Fruit fly (Drosophila melanogaster) whole organism, embryonic: ENCODE measurements around the gene brat.

Experiments
- Adf1 ChIP-seq: fragments of 200-800 bp; sonication (Bioruptor generic); IDR thresholded peaks from 2 replicates; pipeline ENCODE4 v1.3.6; 2022; ENCODE audit warnings: missing biosample characterization, missing genetic modification characterization
- Antp ChIP-seq: fragments of 200-800 bp; sonication (Bioruptor generic); optimal IDR thresholded peaks from 3 replicates; lab custom pipeline; 2016; ENCODE audit warnings: missing biosample characterization, missing genetic modification characterization
- Atf3 ChIP-seq: fragments of 200-800 bp; sonication (Bioruptor generic); optimal IDR thresholded peaks from 3 replicates; lab custom pipeline; 2016; ENCODE audit warnings: missing biosample characterization, missing genetic modification characterization
- BEAF-32 ChIP-seq: fragments of 200-800 bp; sonication (Bioruptor generic); optimal IDR thresholded peaks from 3 replicates; lab custom pipeline; 2017; ENCODE audit warnings: missing biosample characterization, missing genetic modification characterization, mild to moderate bottlenecking, moderate library complexity, missing genetic modification reagents
- CG10274 ChIP-seq: fragments of 200-800 bp; sonication (Bioruptor generic); optimal IDR thresholded peaks from 3 replicates; lab custom pipeline; 2017; ENCODE audit warnings: missing biosample characterization, mild to moderate bottlenecking, missing genetic modification characterization
- CG11723 ChIP-seq: fragments of 200-800 bp; sonication (Bioruptor generic); optimal IDR thresholded peaks from 2 replicates; lab custom pipeline; 2017; ENCODE audit warnings: missing biosample characterization, mild to moderate bottlenecking, missing genetic modification characterization
- CG1233 ChIP-seq: fragments of 200-800 bp; sonication (Bioruptor generic); optimal IDR thresholded peaks from 4 replicates; lab custom pipeline; 2018; ENCODE audit warnings: missing biosample characterization, mild to moderate bottlenecking, missing genetic modification characterization
- CG13424 ChIP-seq: fragments of 200-800 bp; sonication (Bioruptor generic); optimal IDR thresholded peaks from 2 replicates; lab custom pipeline; 2019; ENCODE audit warnings: missing biosample characterization, mild to moderate bottlenecking, missing genetic modification characterization, moderate library complexity
- CG17912 ChIP-seq: fragments of 200-800 bp; sonication (Bioruptor generic); optimal IDR thresholded peaks from 2 replicates; lab custom pipeline; 2018; ENCODE audit warnings: missing biosample characterization, mild to moderate bottlenecking, missing genetic modification characterization
- CG2199 ChIP-seq: fragments of 200-800 bp; sonication (Bioruptor generic); IDR thresholded peaks from 3 replicates; pipeline ENCODE4 v1.3.6; 2022; ENCODE audit warnings: missing biosample characterization, missing genetic modification characterization
- CG2889 ChIP-seq: fragments of 200-800 bp; sonication (Bioruptor generic); IDR thresholded peaks from 3 replicates; pipeline ENCODE4 v1.3.6; 2022; ENCODE audit warnings: missing biosample characterization, missing genetic modification characterization
- CG33557 ChIP-seq: fragments of 200-800 bp; sonication (Bioruptor generic); optimal IDR thresholded peaks from 2 replicates; lab custom pipeline; 2019; ENCODE audit warnings: missing biosample characterization, mild to moderate bottlenecking, missing genetic modification characterization, moderate library complexity
- CG4360 ChIP-seq: fragments of 200-800 bp; sonication (Bioruptor generic); IDR thresholded peaks from 2 replicates; pipeline ENCODE4 v1.3.6; 2022; ENCODE audit warnings: missing biosample characterization, missing genetic modification characterization
- CG43689 ChIP-seq: fragments of 200-800 bp; sonication (Bioruptor generic); IDR thresholded peaks from 2 replicates; pipeline ENCODE4 v1.3.6; 2022; ENCODE audit warnings: missing biosample characterization, missing genetic modification characterization
- CG6765 ChIP-seq: fragments of 200-800 bp; sonication (Bioruptor generic); optimal IDR thresholded peaks from 3 replicates; lab custom pipeline; 2017; ENCODE audit warnings: missing biosample characterization, mild to moderate bottlenecking, missing genetic modification characterization
- CG6791 ChIP-seq: fragments of 200-800 bp; sonication (Bioruptor generic); IDR thresholded peaks from 3 replicates; pipeline ENCODE4 v1.3.6; 2022; ENCODE audit warnings: missing biosample characterization, missing genetic modification characterization; ENCODE audit not compliant: partially characterized antibody
- CG8281 ChIP-seq: fragments of 200-800 bp; sonication (Bioruptor generic); optimal IDR thresholded peaks from 2 replicates; lab custom pipeline; 2018; ENCODE audit warnings: missing biosample characterization, mild to moderate bottlenecking, missing genetic modification characterization, moderate library complexity
- CG8478 ChIP-seq: fragments of >200 bp; optimal IDR thresholded peaks from 2 replicates; lab custom pipeline; 2018
- CoRest ChIP-seq: fragments of 200-800 bp; sonication (Bioruptor generic); optimal IDR thresholded peaks from 3 replicates; lab custom pipeline; 2018; ENCODE audit warnings: missing biosample characterization, mild to moderate bottlenecking, missing genetic modification characterization, moderate library complexity
- Dad ChIP-seq: fragments of 200-800 bp; sonication (Bioruptor generic); optimal IDR thresholded peaks from 3 replicates; lab custom pipeline; 2016; ENCODE audit warnings: missing biosample characterization, missing genetic modification characterization
- Deaf1 ChIP-seq: fragments of 200-800 bp; optimal IDR thresholded peaks from 3 replicates; lab custom pipeline; 2019; ENCODE audit warnings: missing biosample characterization, mild to moderate bottlenecking, missing genetic modification characterization, moderate library complexity
- Dip3 ChIP-seq: fragments of 200-800 bp; sonication (Bioruptor generic); optimal IDR thresholded peaks from 3 replicates; lab custom pipeline; 2016; ENCODE audit warnings: missing biosample characterization, missing genetic modification characterization
- Dp ChIP-seq: fragments of 200-800 bp; sonication (Bioruptor generic); optimal IDR thresholded peaks from 2 replicates; lab custom pipeline; 2018; ENCODE audit warnings: missing biosample characterization, mild to moderate bottlenecking, missing genetic modification characterization, moderate library complexity
- HLH4C ChIP-seq: fragments of 200-800 bp; sonication (Bioruptor generic); IDR thresholded peaks from 3 replicates; pipeline ENCODE4 v1.3.6; 2022; ENCODE audit warnings: missing biosample characterization, missing genetic modification characterization; ENCODE audit not compliant: partially characterized antibody
- HLH54F ChIP-seq: fragments of 200-800 bp; sonication (Bioruptor generic); optimal IDR thresholded peaks from 3 replicates; lab custom pipeline; 2016; ENCODE audit warnings: missing biosample characterization, missing genetic modification characterization
- NfI ChIP-seq: fragments of 200-800 bp; sonication (Bioruptor generic); optimal IDR thresholded peaks from 3 replicates; lab custom pipeline; 2018; ENCODE audit warnings: missing biosample characterization, mild to moderate bottlenecking, missing genetic modification characterization, moderate library complexity
- Oli ChIP-seq: fragments of 200-800 bp; sonication (Bioruptor generic); optimal IDR thresholded peaks from 2 replicates; lab custom pipeline; 2018; ENCODE audit warnings: missing biosample characterization, mild to moderate bottlenecking, missing genetic modification characterization, moderate library complexity
- Side ChIP-seq: fragments of 200-800 bp; sonication (Bioruptor generic); optimal IDR thresholded peaks from 2 replicates; lab custom pipeline; 2016; ENCODE audit warnings: missing biosample characterization, missing genetic modification characterization
- Spps ChIP-seq: fragments of 200-800 bp; sonication (Bioruptor generic); optimal IDR thresholded peaks from 2 replicates; lab custom pipeline; 2018; ENCODE audit warnings: missing biosample characterization, mild to moderate bottlenecking, missing genetic modification characterization
- Taf1 ChIP-seq: fragments of 200-800 bp; sonication (Bioruptor generic); IDR thresholded peaks from 2 replicates; pipeline ENCODE4 v1.3.6; 2022; ENCODE audit warnings: missing biosample characterization, missing genetic modification characterization
- Trl ChIP-seq, 3 experiments: fragments of >200 bp in 2 of 3; fragments of 200-800 bp in 1 of 3; sonication (Bioruptor generic) in 1 of 3; optimal IDR thresholded peaks; 2 replicates in 1 of 3; 3 replicates in 2 of 3; lab custom pipeline; 2016 to 2017; ENCODE audit warnings: missing biosample characterization in 1 of 3, missing genetic modification characterization in 1 of 3
- ap ChIP-seq: fragments of 200-800 bp; sonication (Bioruptor generic); IDR thresholded peaks from 2 replicates; pipeline ENCODE4 v1.3.6; 2022; ENCODE audit warnings: missing biosample characterization, missing genetic modification characterization
- ara ChIP-seq: fragments of 200-800 bp; sonication (Bioruptor generic); IDR thresholded peaks from 2 replicates; pipeline ENCODE4 v1.3.6; 2022; ENCODE audit warnings: missing biosample characterization, missing genetic modification characterization
- az2 ChIP-seq: fragments of 200-800 bp; sonication (Bioruptor generic); optimal IDR thresholded peaks from 3 replicates; lab custom pipeline; 2016; ENCODE audit warnings: missing biosample characterization, missing genetic modification characterization
- bigmax ChIP-seq: fragments of 200-800 bp; sonication (Bioruptor generic); optimal IDR thresholded peaks from 2 replicates; lab custom pipeline; 2018; ENCODE audit warnings: missing biosample characterization, mild to moderate bottlenecking, missing genetic modification characterization
- cg ChIP-seq: fragments of 200-800 bp; sonication (Bioruptor generic); optimal IDR thresholded peaks from 3 replicates; lab custom pipeline; 2019; ENCODE audit warnings: missing biosample characterization, mild to moderate bottlenecking, missing genetic modification characterization, moderate library complexity
- dimm ChIP-seq: fragments of 200-800 bp; sonication (Bioruptor generic); IDR thresholded peaks from 2 replicates; pipeline ENCODE4 v1.3.6; 2022; ENCODE audit warnings: missing biosample characterization, missing genetic modification characterization
- ems ChIP-seq: fragments of 200-800 bp; sonication (Bioruptor generic); optimal IDR thresholded peaks from 3 replicates; lab custom pipeline; 2016; ENCODE audit warnings: missing biosample characterization, missing genetic modification characterization
- fd96Cb ChIP-seq: fragments of 200-800 bp; sonication (Bioruptor generic); optimal IDR thresholded peaks from 2 replicates; lab custom pipeline; 2018; ENCODE audit warnings: missing biosample characterization, mild to moderate bottlenecking, missing genetic modification characterization, moderate library complexity
- ftz-f1 ChIP-seq: fragments of 200-800 bp; sonication (Bioruptor generic); optimal IDR thresholded peaks from 2 replicates; lab custom pipeline; 2016; ENCODE audit warnings: missing biosample characterization, missing genetic modification characterization
- inv ChIP-seq: fragments of 200-800 bp; sonication (Bioruptor generic); IDR thresholded peaks from 2 replicates; pipeline ENCODE4 v1.3.6; 2022; ENCODE audit warnings: missing biosample characterization, missing genetic modification characterization; ENCODE audit not compliant: partially characterized antibody
- nau ChIP-seq: fragments of 200-800 bp; sonication (Bioruptor generic); optimal IDR thresholded peaks from 3 replicates; lab custom pipeline; 2017; ENCODE audit warnings: missing biosample characterization, mild to moderate bottlenecking, missing genetic modification characterization, missing genetic modification reagents
- nerfin-1 ChIP-seq: fragments of 200-800 bp; sonication (Bioruptor generic); optimal IDR thresholded peaks from 3 replicates; lab custom pipeline; 2019; ENCODE audit warnings: missing biosample characterization, mild to moderate bottlenecking, missing genetic modification characterization, moderate library complexity
- org-1 ChIP-seq: fragments of 200-800 bp; sonication (Bioruptor generic); optimal IDR thresholded peaks from 2 replicates; lab custom pipeline; 2017; ENCODE audit warnings: missing biosample characterization, missing genetic modification characterization
- prd ChIP-seq, 3 experiments: fragments of >200 bp in 2 of 3; fragments of 200-800 bp in 1 of 3; sonication (Bioruptor generic) in 1 of 3; optimal IDR thresholded peaks in 2 of 3; IDR thresholded peaks in 1 of 3; 2 replicates in 2 of 3; 3 replicates in 1 of 3; pipeline versions ENCODE4 v1.3.6 to Lab custom; 2017 to 2022; ENCODE audit warnings: missing biosample characterization in 1 of 3, missing genetic modification characterization in 1 of 3
- ro ChIP-seq: fragments of 200-800 bp; sonication (Bioruptor generic); IDR thresholded peaks from 2 replicates; pipeline ENCODE4 v1.3.6; 2022; ENCODE audit warnings: missing biosample characterization, missing genetic modification characterization
- sim ChIP-seq: fragments of 200-800 bp; sonication (Bioruptor generic); IDR thresholded peaks from 2 replicates; pipeline ENCODE4 v1.3.6; 2022; ENCODE audit warnings: missing biosample characterization, missing genetic modification characterization
- tgo ChIP-seq: fragments of 200-800 bp; sonication (Bioruptor generic); IDR thresholded peaks from 3 replicates; pipeline ENCODE4 v1.3.6; 2022; ENCODE audit warnings: missing biosample characterization, missing genetic modification characterization
- toy ChIP-seq: fragments of 200-800 bp; sonication (Bioruptor generic); IDR thresholded peaks from 2 replicates; pipeline ENCODE4 v1.3.6; 2022; ENCODE audit warnings: missing biosample characterization, missing genetic modification characterization
- unc-4 ChIP-seq: fragments of 200-800 bp; sonication (Bioruptor generic); IDR thresholded peaks from 2 replicates; pipeline ENCODE4 v1.3.6; 2022; ENCODE audit warnings: missing biosample characterization, missing genetic modification characterization; ENCODE audit not compliant: partially characterized antibody

The brat gene

dm6 chr2L:19156737-19157287, 23.2 kb downstream of the brat start (continued):
- TF ChIP-seq CG33557 (GFP tag; lab: Kevin White, UChicago) (no peak), cg (GFP tag; lab: Kevin White, UChicago) (peak; percentile 82), CG17912 (no peak), CG6791 (peak; percentile 44; the same call in 1 of the 3 replicates), tgo (GFP tag; lab: Robert Waterston, UW) (no peak), Dip3 (GFP tag; lab: Kevin White, UChicago) (no peak), Dp (no peak), CG6765 (GFP tag; lab: Kevin White, UChicago) (no peak), Atf3 (GFP tag; lab: Kevin White, UChicago) (no peak), ara (GFP tag; lab: Robert Waterston, UW) (no peak), dimm (GFP tag; lab: Robert Waterston, UW) (no peak), prd (optimal IDR thresholded peaks at IDR 0.05; lab: Kevin White, UChicago) (no peak), prd (GFP tag; IDR thresholded peaks at IDR 0.05; lab: Robert Waterston, UW) (no peak), nau (no peak), Taf1 (GFP tag; lab: Robert Waterston, UW) (no peak), toy (GFP tag; lab: Robert Waterston, UW) (no peak), ro (GFP tag; lab: Robert Waterston, UW) (no peak), ap (GFP tag; lab: Robert Waterston, UW) (no peak), CG11723 (no peak), sim (GFP tag; lab: Robert Waterston, UW) (no peak), HLH4C (GFP tag; lab: Robert Waterston, UW) (no peak), az2 (GFP tag; lab: Kevin White, UChicago) (no peak), bigmax (GFP tag; lab: Kevin White, UChicago) (no peak), Side (no peak), Trl (optimal IDR thresholded peaks at IDR 0.05; lab: Kevin White, UChicago) (no peak), Trl (GFP tag; optimal IDR thresholded peaks at IDR 0.05; lab: Kevin White, UChicago) (no peak), CG4360 (0 out of 2 replicates have a peak, but pooled peaks have one; percentile 29), CG8281 (peak; percentile 4), CG43689 (GFP tag; lab: Robert Waterston, UW) (no peak), Antp (GFP tag; lab: Kevin White, UChicago) (no peak), HLH54F (GFP tag; lab: Kevin White, UChicago) (no peak), CoRest (tag; lab: Kevin White, UChicago) (no peak), Oli (no peak), NfI (GFP tag; lab: Kevin White, UChicago) (no peak), CG1233 (GFP tag; lab: Kevin White, UChicago) (no peak), Dad (GFP tag; lab: Kevin White, UChicago) (no peak), CG13424 (tag; lab: Kevin White, UChicago) (no peak), CG2199 (GFP tag; lab: Robert Waterston, UW) (peak; percentile 70; the same call in 1 of the 3 replicates), fd96Cb (tag; lab: Kevin White, UChicago) (no peak), CG2889 (GFP tag; lab: Robert Waterston, UW) (no peak), inv (GFP tag; lab: Robert Waterston, UW) (no peak), ftz-f1 (GFP tag; lab: Kevin White, UChicago) (peak; percentile 24), BEAF-32 (peak; percentile 36), CG10274 (GFP tag; lab: Kevin White, UChicago) (no peak), Deaf1 (no peak), Spps (tag; lab: Kevin White, UChicago) (no peak), org-1 (GFP tag; lab: Kevin White, UChicago) (no peak), unc-4 (GFP tag; lab: Robert Waterston, UW) (no peak), Adf1 (GFP tag; lab: Robert Waterston, UW) (peak; percentile 78), ems (no peak), CG8478 (no peak), nerfin-1 (tag; lab: Kevin White, UChicago) (no peak)
